Fruit fly (Drosophila melanogaster) whole organism, embryonic: ENCODE measurements around the gene CG2617.
A peak's percentile ranks its signal among the peaks of the same experiment; 100 is the strongest.

ENCODE experiments used
- C15 ChIP-seq: fragments of 200-800 bp; sonication (Bioruptor generic); IDR thresholded peaks from 3 replicates; pipeline ENCODE4 v1.3.6; 2022; ENCODE audit warnings: missing biosample characterization, missing genetic modification characterization
- CG12236 ChIP-seq: fragments of 200-800 bp; sonication (Bioruptor generic); optimal IDR thresholded peaks from 2 replicates; lab custom pipeline; 2016; ENCODE audit warnings: missing biosample characterization, missing genetic modification characterization
- CG13424 ChIP-seq: fragments of 200-800 bp; sonication (Bioruptor generic); optimal IDR thresholded peaks from 2 replicates; lab custom pipeline; 2019; ENCODE audit warnings: missing biosample characterization, mild to moderate bottlenecking, missing genetic modification characterization, moderate library complexity
- CG14050 ChIP-seq: fragments of 200-800 bp; sonication (Bioruptor generic); IDR thresholded peaks from 3 replicates; pipeline ENCODE4 v1.3.6; 2022; ENCODE audit warnings: missing biosample characterization, missing genetic modification characterization
- CG17912 ChIP-seq: fragments of 200-800 bp; sonication (Bioruptor generic); optimal IDR thresholded peaks from 2 replicates; lab custom pipeline; 2018; ENCODE audit warnings: missing biosample characterization, mild to moderate bottlenecking, missing genetic modification characterization
- CG2129 ChIP-seq: fragments of 200-800 bp; sonication (Bioruptor generic); IDR thresholded peaks from 2 replicates; pipeline ENCODE4 v1.3.6; 2022; ENCODE audit warnings: missing biosample characterization, missing genetic modification characterization; ENCODE audit not compliant: partially characterized antibody
- CG2678 ChIP-seq: fragments of 200-800 bp; sonication (Bioruptor generic); optimal IDR thresholded peaks from 3 replicates; lab custom pipeline; 2019; ENCODE audit warnings: missing biosample characterization, mild to moderate bottlenecking, missing genetic modification characterization, moderate library complexity
- CG34224 ChIP-seq: fragments of 200-800 bp; sonication (Bioruptor generic); IDR thresholded peaks from 3 replicates; pipeline ENCODE4 v1.3.6; 2022; ENCODE audit warnings: missing biosample characterization, missing genetic modification characterization; ENCODE audit not compliant: partially characterized antibody
- CG7745 ChIP-seq: fragments of 200-800 bp; sonication (Bioruptor generic); optimal IDR thresholded peaks from 2 replicates; lab custom pipeline; 2018; ENCODE audit warnings: missing biosample characterization, mild to moderate bottlenecking, missing genetic modification characterization, moderate library complexity
- CG8281 ChIP-seq: fragments of 200-800 bp; sonication (Bioruptor generic); optimal IDR thresholded peaks from 2 replicates; lab custom pipeline; 2018; ENCODE audit warnings: missing biosample characterization, mild to moderate bottlenecking, missing genetic modification characterization, moderate library complexity
- CG9817 ChIP-seq: fragments of 200-800 bp; sonication (Bioruptor generic); optimal IDR thresholded peaks from 2 replicates; lab custom pipeline; 2018; ENCODE audit warnings: missing biosample characterization, mild to moderate bottlenecking, missing genetic modification characterization, moderate library complexity
- CG9932 ChIP-seq: fragments of 200-800 bp; sonication (Bioruptor generic); IDR thresholded peaks from 2 replicates; pipeline ENCODE4 v1.3.6; 2022; ENCODE audit warnings: missing biosample characterization, missing genetic modification characterization
- CrebB ChIP-seq: fragments of 200-800 bp; sonication (Bioruptor generic); optimal IDR thresholded peaks from 3 replicates; lab custom pipeline; 2018; ENCODE audit warnings: missing biosample characterization, mild to moderate bottlenecking, missing genetic modification characterization
- Dip3 ChIP-seq: fragments of 200-800 bp; sonication (Bioruptor generic); optimal IDR thresholded peaks from 3 replicates; lab custom pipeline; 2016; ENCODE audit warnings: missing biosample characterization, missing genetic modification characterization
- Doc2 ChIP-seq: fragments of 200-800 bp; sonication (Bioruptor generic); IDR thresholded peaks from 2 replicates; pipeline ENCODE4 v1.3.6; 2022; ENCODE audit warnings: missing biosample characterization, missing genetic modification characterization
- Dp ChIP-seq: fragments of 200-800 bp; sonication (Bioruptor generic); optimal IDR thresholded peaks from 2 replicates; lab custom pipeline; 2018; ENCODE audit warnings: missing biosample characterization, mild to moderate bottlenecking, missing genetic modification characterization, moderate library complexity
- Drgx ChIP-seq: fragments of 200-800 bp; sonication (Bioruptor generic); IDR thresholded peaks from 2 replicates; pipeline ENCODE4 v1.3.6; 2022; ENCODE audit warnings: missing biosample characterization, missing genetic modification characterization
- Ets65A ChIP-seq: fragments of 200-800 bp; sonication (Bioruptor generic); peaks from one replicate; lab custom pipeline; 2016; ENCODE audit warnings: missing biosample characterization, missing genetic modification characterization
- Jarid2 ChIP-seq: fragments of 200-800 bp; sonication (Bioruptor generic); optimal IDR thresholded peaks from 3 replicates; lab custom pipeline; 2017; ENCODE audit warnings: mild to moderate bottlenecking, missing biosample characterization, missing genetic modification reagents, missing genetic modification characterization
- Kr ChIP-seq: fragments of 200-800 bp; sonication (Bioruptor generic); optimal IDR thresholded peaks from 2 replicates; lab custom pipeline; 2017; ENCODE audit warnings: missing biosample characterization, mild to moderate bottlenecking, missing genetic modification characterization
- MBD-R2 ChIP-seq: fragments of 200-800 bp; sonication (Bioruptor generic); IDR thresholded peaks from 2 replicates; pipeline ENCODE4 v1.3.6; 2022; ENCODE audit warnings: missing biosample characterization, missing genetic modification characterization
- Med ChIP-seq: fragments of 200-800 bp; sonication (Bioruptor generic); peaks from one replicate; lab custom pipeline; 2016; ENCODE audit warnings: missing biosample characterization, missing genetic modification characterization, mild to moderate bottlenecking, inconsistent platforms, moderate library complexity
- Oli ChIP-seq: fragments of 200-800 bp; sonication (Bioruptor generic); optimal IDR thresholded peaks from 2 replicates; lab custom pipeline; 2018; ENCODE audit warnings: missing biosample characterization, mild to moderate bottlenecking, missing genetic modification characterization, moderate library complexity
- Optix ChIP-seq: fragments of 200-800 bp; sonication (Bioruptor generic); IDR thresholded peaks from 3 replicates; pipeline ENCODE4 v1.3.6; 2022; ENCODE audit warnings: missing biosample characterization, missing genetic modification characterization
- amos ChIP-seq: fragments of 200-800 bp; sonication (Bioruptor generic); IDR thresholded peaks from 2 replicates; pipeline ENCODE4 v1.3.6; 2022; ENCODE audit warnings: missing biosample characterization, missing genetic modification characterization; ENCODE audit not compliant: partially characterized antibody
- ara ChIP-seq: fragments of 200-800 bp; sonication (Bioruptor generic); IDR thresholded peaks from 2 replicates; pipeline ENCODE4 v1.3.6; 2022; ENCODE audit warnings: missing biosample characterization, missing genetic modification characterization
- bab2 ChIP-seq: fragments of 200-800 bp; sonication (Bioruptor generic); optimal IDR thresholded peaks from 2 replicates; lab custom pipeline; 2016; ENCODE audit warnings: missing biosample characterization, missing genetic modification characterization
- bsh ChIP-seq, 2 experiments: fragments of 200-800 bp; sonication (Bioruptor generic); optimal IDR thresholded peaks; 2 replicates each; lab custom pipeline; 2017 to 2018; ENCODE audit warnings: mild to moderate bottlenecking in 2 of 2, missing biosample characterization in 2 of 2, missing genetic modification characterization in 2 of 2, moderate library complexity in 1 of 2
- caup ChIP-seq: fragments of 200-800 bp; sonication (Bioruptor generic); optimal IDR thresholded peaks from 3 replicates; lab custom pipeline; 2017; ENCODE audit warnings: missing biosample characterization, mild to moderate bottlenecking, missing genetic modification characterization, moderate library complexity; ENCODE audit not compliant: severe bottlenecking
- ci ChIP-seq: fragments of 200-800 bp; sonication (Bioruptor generic); IDR thresholded peaks from 3 replicates; pipeline ENCODE4 v1.3.6; 2022; ENCODE audit warnings: missing biosample characterization, missing genetic modification characterization
- crp ChIP-seq, 2 experiments: fragments of 200-800 bp; sonication (Bioruptor generic); optimal IDR thresholded peaks; 2 replicates in 1 of 2; 3 replicates in 1 of 2; lab custom pipeline; 2017; ENCODE audit warnings: missing biosample characterization in 2 of 2, missing genetic modification characterization in 2 of 2, mild to moderate bottlenecking in 1 of 2, moderate library complexity in 1 of 2
- exex ChIP-seq: fragments of 200-800 bp; sonication (Bioruptor generic); optimal IDR thresholded peaks from 4 replicates; lab custom pipeline; 2018; ENCODE audit warnings: missing biosample characterization, mild to moderate bottlenecking, missing genetic modification characterization, moderate library complexity
- fd102C ChIP-seq: fragments of 200-800 bp; sonication (Bioruptor generic); optimal IDR thresholded peaks from 2 replicates; lab custom pipeline; 2018; ENCODE audit warnings: missing biosample characterization, mild to moderate bottlenecking, missing genetic modification characterization, moderate library complexity
- ham ChIP-seq: fragments of 200-800 bp; sonication (Bioruptor generic); IDR thresholded peaks from 2 replicates; pipeline ENCODE4 v1.3.6; 2022; ENCODE audit warnings: missing biosample characterization, missing genetic modification characterization
- lbe ChIP-seq: fragments of 200-800 bp; sonication (Bioruptor generic); optimal IDR thresholded peaks from 2 replicates; lab custom pipeline; 2016; ENCODE audit warnings: missing biosample characterization, mild to moderate bottlenecking, missing genetic modification characterization
- lilli ChIP-seq: fragments of 200-800 bp; sonication (Bioruptor generic); optimal IDR thresholded peaks from 3 replicates; lab custom pipeline; 2016; ENCODE audit warnings: missing biosample characterization, missing genetic modification characterization
- nerfin-2 ChIP-seq: fragments of 200-800 bp; sonication (Bioruptor generic); IDR thresholded peaks from 2 replicates; pipeline ENCODE4 v1.3.6; 2022; ENCODE audit warnings: missing biosample characterization, missing genetic modification characterization; ENCODE audit not compliant: partially characterized antibody
- oc ChIP-seq: fragments of 200-800 bp; sonication (Bioruptor generic); optimal IDR thresholded peaks from 2 replicates; lab custom pipeline; 2018; ENCODE audit warnings: missing biosample characterization, mild to moderate bottlenecking, missing genetic modification characterization, moderate library complexity
- pb ChIP-seq: fragments of 200-800 bp; sonication (Bioruptor generic); optimal IDR thresholded peaks from 3 replicates; lab custom pipeline; 2016; ENCODE audit warnings: missing biosample characterization, missing genetic modification characterization
- psq ChIP-seq: fragments of 200-800 bp; sonication (Bioruptor generic); optimal IDR thresholded peaks from 2 replicates; lab custom pipeline; 2017; ENCODE audit warnings: missing biosample characterization, missing genetic modification characterization
- sqz ChIP-seq: fragments of 200-800 bp; sonication (Bioruptor generic); optimal IDR thresholded peaks from 3 replicates; lab custom pipeline; 2018; ENCODE audit warnings: missing biosample characterization, mild to moderate bottlenecking, missing genetic modification characterization
- sr ChIP-seq: fragments of 200-800 bp; sonication (Bioruptor generic); IDR thresholded peaks from 3 replicates; pipeline ENCODE4 v1.3.6; 2022; ENCODE audit warnings: missing biosample characterization, missing genetic modification characterization
- tap ChIP-seq: fragments of 200-800 bp; optimal IDR thresholded peaks from 3 replicates; lab custom pipeline; 2019; ENCODE audit warnings: missing biosample characterization, mild to moderate bottlenecking, missing genetic modification characterization, moderate library complexity
- tna ChIP-seq: fragments of 200-800 bp; sonication (Bioruptor generic); IDR thresholded peaks from 2 replicates; pipeline ENCODE4 v1.3.6; 2022; ENCODE audit warnings: missing biosample characterization, missing genetic modification characterization; ENCODE audit not compliant: partially characterized antibody
- toy ChIP-seq: fragments of 200-800 bp; sonication (Bioruptor generic); IDR thresholded peaks from 2 replicates; pipeline ENCODE4 v1.3.6; 2022; ENCODE audit warnings: missing biosample characterization, missing genetic modification characterization
- unc-4 ChIP-seq: fragments of 200-800 bp; sonication (Bioruptor generic); IDR thresholded peaks from 2 replicates; pipeline ENCODE4 v1.3.6; 2022; ENCODE audit warnings: missing biosample characterization, missing genetic modification characterization; ENCODE audit not compliant: partially characterized antibody
- unpg ChIP-seq: fragments of 200-800 bp; sonication (Bioruptor generic); optimal IDR thresholded peaks from 3 replicates; lab custom pipeline; 2018; ENCODE audit warnings: missing biosample characterization, mild to moderate bottlenecking, missing genetic modification characterization, moderate library complexity
- usp ChIP-seq: fragments of >200 bp; optimal IDR thresholded peaks from 2 replicates; lab custom pipeline; 2017; ENCODE audit warnings: missing biosample characterization, missing genetic modification characterization
- zen2 ChIP-seq: fragments of 200-800 bp; sonication (Bioruptor generic); IDR thresholded peaks from 3 replicates; pipeline ENCODE4 v1.3.6; 2022; ENCODE audit warnings: missing biosample characterization, missing genetic modification characterization; ENCODE audit not compliant: partially characterized antibody

Gene CG2617

DNA sequence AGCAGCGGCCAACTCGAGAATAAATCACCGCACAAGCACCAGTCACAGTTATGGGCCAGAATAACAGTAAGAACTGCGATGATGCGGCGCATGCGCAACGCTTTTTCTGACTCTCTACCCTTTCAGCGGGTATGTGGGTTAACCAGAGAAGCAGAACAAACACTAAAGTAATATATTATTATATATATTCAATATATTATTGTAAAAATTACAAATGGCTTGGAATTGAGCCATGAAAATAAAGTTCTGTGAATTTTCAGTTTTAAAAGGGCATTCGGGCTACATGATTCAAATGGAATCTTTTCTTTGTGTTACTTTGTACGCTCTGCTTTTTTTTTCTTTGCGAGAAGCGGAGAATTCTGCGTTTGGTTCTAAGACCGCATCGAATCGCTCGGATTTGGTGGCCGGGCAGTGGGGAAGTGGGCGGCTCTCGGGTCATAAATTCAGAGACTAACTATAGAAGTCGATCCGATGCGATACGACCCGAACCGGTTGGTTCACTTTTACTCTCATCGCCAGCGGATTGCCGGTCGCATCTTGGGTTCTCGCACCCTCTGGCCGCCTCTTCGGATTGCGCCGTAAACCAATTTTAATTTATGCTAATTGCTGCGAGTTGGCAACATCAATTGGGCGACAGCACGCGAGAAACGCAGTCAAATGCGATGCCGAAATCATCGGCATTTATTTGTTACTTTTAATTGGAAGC lies 18.5 kb downstream of the CG2617 start (continued):
- no peak for TF ChIP-seq CG8281
- TF ChIP-seq CrebB (tag; lab: Kevin White, UChicago), result no peak
- no peak for TF ChIP-seq tna
- peak; percentile 43; the same call in 1 of the 2 replicates for TF ChIP-seq CG9932 (GFP tag; lab: Robert Waterston, UW)
- TF ChIP-seq CG2129, result no peak
- TF ChIP-seq ham (GFP tag; lab: Robert Waterston, UW), result no peak
- no peak for TF ChIP-seq MBD-R2
- no peak for TF ChIP-seq exex (tag; lab: Kevin White, UChicago)
- TF ChIP-seq lilli (GFP tag; lab: Kevin White, UChicago), result no peak
- TF ChIP-seq sqz (GFP tag; lab: Kevin White, UChicago), result no peak
- no peak for TF ChIP-seq crp (GFP tag; optimal IDR thresholded peaks at IDR 0.05; lab: Kevin White, UChicago)
- no peak for TF ChIP-seq CG17912 (GFP tag; lab: Kevin White, UChicago)
- no peak for TF ChIP-seq Kr (GFP tag; lab: Kevin White, UChicago)
- TF ChIP-seq bab2, result no peak
- no peak for TF ChIP-seq unc-4 (GFP tag; lab: Robert Waterston, UW)
- no peak for TF ChIP-seq CG34224 (GFP tag; lab: Robert Waterston, UW)
- no peak for TF ChIP-seq psq (GFP tag; lab: Kevin White, UChicago)
- no peak for TF ChIP-seq CG7745
- no peak for TF ChIP-seq caup (GFP tag; lab: Kevin White, UChicago)
- TF ChIP-seq bsh (GFP tag; optimal IDR thresholded peaks at IDR 0.05; lab: Kevin White, UChicago), result no peak
- TF ChIP-seq CG13424 (tag; lab: Kevin White, UChicago), result no peak
- TF ChIP-seq Drgx (GFP tag; lab: Robert Waterston, UW), result peak; percentile 35; the same call in 1 of the 2 replicates
- peak; percentile 26 for TF ChIP-seq Oli
- no peak for TF ChIP-seq pb (GFP tag; lab: Kevin White, UChicago)
- no peak for TF ChIP-seq C15 (GFP tag; lab: Robert Waterston, UW)
- no peak for TF ChIP-seq Dip3 (GFP tag; lab: Kevin White, UChicago)
- TF ChIP-seq CG9817 (tag; lab: Kevin White, UChicago), result no peak
- no peak for TF ChIP-seq Dp (GFP tag; lab: Kevin White, UChicago)
- TF ChIP-seq Jarid2, result no peak
- no peak for TF ChIP-seq ara (GFP tag; lab: Robert Waterston, UW)
- no peak for TF ChIP-seq tap (tag; lab: Kevin White, UChicago)
- TF ChIP-seq Doc2, result no peak
- TF ChIP-seq Med (GFP tag; lab: Kevin White, UChicago), result no peak
- TF ChIP-seq nerfin-2 (GFP tag; lab: Robert Waterston, UW), result no peak
- no peak for TF ChIP-seq zen2 (GFP tag; lab: Robert Waterston, UW)
- no peak for TF ChIP-seq Optix (GFP tag; lab: Robert Waterston, UW)
- TF ChIP-seq amos (GFP tag; lab: Robert Waterston, UW), result no peak
- no peak for TF ChIP-seq CG14050 (GFP tag; lab: Robert Waterston, UW)
- TF ChIP-seq lbe (GFP tag; lab: Kevin White, UChicago), result peak; percentile 80
- no peak for TF ChIP-seq unpg (GFP tag; lab: Kevin White, UChicago)
- no peak for TF ChIP-seq CG12236 (GFP tag; lab: Kevin White, UChicago)
- TF ChIP-seq ci (GFP tag; lab: Robert Waterston, UW), result no peak
- TF ChIP-seq sr (GFP tag; lab: Robert Waterston, UW), result no peak
- no peak for TF ChIP-seq toy
- TF ChIP-seq usp (GFP tag; lab: Kevin White, UChicago), result no peak
- TF ChIP-seq Ets65A (GFP tag; lab: Kevin White, UChicago), result no peak
- no peak for TF ChIP-seq oc (tag; lab: Kevin White, UChicago)
- no peak for TF ChIP-seq CG2678 (tag; lab: Kevin White, UChicago)
- no peak for TF ChIP-seq fd102C (GFP tag; lab: Kevin White, UChicago)
